Worm (Caenorhabditis elegans): ENCODE measurements around the gene Y5H2B.3.

DNA sequence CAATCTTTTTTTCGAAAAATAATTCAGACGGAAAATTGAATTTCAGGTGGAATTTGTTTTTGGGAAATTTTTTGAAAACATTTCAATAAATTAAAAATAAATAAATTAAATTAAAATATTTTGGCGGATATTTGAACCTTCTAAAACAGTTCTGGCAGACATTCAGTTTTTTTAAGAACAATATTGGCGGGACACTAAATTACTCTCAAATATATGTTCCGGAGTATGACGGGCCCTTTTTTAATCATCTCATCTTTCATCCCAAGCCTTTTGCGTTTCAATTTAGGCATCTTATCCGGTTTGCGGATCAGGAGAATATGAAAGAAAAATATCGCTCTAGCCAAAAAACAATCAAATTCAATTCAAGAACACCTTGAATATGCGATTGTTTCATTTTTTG is 18.7 kb downstream of the Y5H2B.3 start, which contains the start of gene svh-11:
- TF ChIP-seq ZK546.5 (tag; optimal IDR thresholded peaks at IDR 0.05) (no peak), unc-62 (GFP tag; optimal IDR thresholded peaks at IDR 0.05 in 1 of 2) (no peak), unc-62 (tag; optimal IDR thresholded peaks at IDR 0.05) (no peak), lin-15B (tag; optimal IDR thresholded peaks at IDR 0.05) (no peak), F49E8.2 (tag; optimal IDR thresholded peaks at IDR 0.05; ENCODE audit: borderline replicate concordance) (no peak), nhr-77 (tag; optimal IDR thresholded peaks at IDR 0.05) (no peak), lir-3 (tag; optimal IDR thresholded peaks at IDR 0.05) (no peak), F10B5.3 (tag; optimal IDR thresholded peaks at IDR 0.05) (no peak)
